Worm (Caenorhabditis elegans): ENCODE data around the gene C17C3.3.

ce11 chrII:5557134-5557533, 4.4 kb upstream of the C17C3.3 start:
- TF ChIP-seq nhr-76 (tag; optimal IDR thresholded peaks at IDR 0.05): no peak
- TF ChIP-seq unc-39 (tag; optimal IDR thresholded peaks at IDR 0.05): no peak
- no peak for TF ChIP-seq pha-4 (tag; optimal IDR thresholded peaks at IDR 0.05)
- no peak for TF ChIP-seq blmp-1 (tag; optimal IDR thresholded peaks at IDR 0.05)
- no peak for TF ChIP-seq snpc-4 (tag; optimal IDR thresholded peaks at IDR 0.05)
- no peak for TF ChIP-seq ces-1 (GFP tag; optimal IDR thresholded peaks at IDR 0.05)
